Worm (Caenorhabditis elegans): ENCODE data around the gene D2063.1.
"Not testable (repeated sequence)": the region's sequence is repeated elsewhere in the genome, so short reads cannot be mapped to it uniquely, and the experiment has no call there.

ce11 chrV:4293425-4293824 is 33.5 kb upstream of the D2063.1 start, which contains the start of gene srh-194:
- not testable (repeated sequence) for TF ChIP-seq ref-1 (GFP tag; conservative IDR thresholded peaks at IDR 0.05); tab-1 (GFP tag; IDR thresholded peaks at IDR 0.05)
